Fruit fly (Drosophila melanogaster) whole organism, prepupa: Measurements from ENCODE around the gene slpr.

Experiments
- Blimp-1 ChIP-seq: fragments of 200-800 bp; sonication (Bioruptor generic); optimal IDR thresholded peaks from 3 replicates; lab custom pipeline; 2017; ENCODE audit warnings: missing biosample characterization, missing genetic modification characterization, mild to moderate bottlenecking, moderate library complexity, missing genetic modification reagents
- CG10669 ChIP-seq: fragments of 200-800 bp; sonication (Bioruptor generic); optimal IDR thresholded peaks from 3 replicates; lab custom pipeline; 2018; ENCODE audit warnings: missing biosample characterization, mild to moderate bottlenecking, missing genetic modification characterization, moderate library complexity
- CG11294 ChIP-seq: fragments of 200-800 bp; sonication (Bioruptor generic); IDR thresholded peaks from 2 replicates; pipeline ENCODE4 v1.3.6; 2022; ENCODE audit warnings: missing biosample characterization, missing genetic modification characterization
- CG11762 ChIP-seq: fragments of 200-800 bp; sonication (Bioruptor generic); optimal IDR thresholded peaks from 3 replicates; lab custom pipeline; 2016; ENCODE audit warnings: missing biosample characterization, missing genetic modification characterization; ENCODE audit not compliant: insufficient read depth
- CG11902 ChIP-seq: fragments of 200-800 bp; sonication (Bioruptor generic); optimal IDR thresholded peaks from 3 replicates; lab custom pipeline; 2016; ENCODE audit warnings: missing biosample characterization, missing genetic modification characterization
- CG15336 ChIP-seq: fragments of 200-800 bp; sonication (Bioruptor generic); IDR thresholded peaks from 2 replicates; pipeline ENCODE4 v1.3.6; 2022; ENCODE audit warnings: missing biosample characterization, missing genetic modification characterization
- CG3032 ChIP-seq: fragments of 200-800 bp; optimal IDR thresholded peaks from 2 replicates; lab custom pipeline; 2019; ENCODE audit warnings: missing biosample characterization, mild to moderate bottlenecking, missing genetic modification characterization, moderate library complexity
- CG31627 ChIP-seq: fragments of 200-800 bp; sonication (Bioruptor generic); optimal IDR thresholded peaks from 3 replicates; lab custom pipeline; 2016; ENCODE audit warnings: missing biosample characterization, missing genetic modification characterization
- CG34406 ChIP-seq: fragments of 200-800 bp; sonication (Bioruptor generic); optimal IDR thresholded peaks from 3 replicates; lab custom pipeline; 2016; ENCODE audit warnings: missing biosample characterization, missing genetic modification characterization
- CG3919 ChIP-seq: fragments of 200-800 bp; sonication (Bioruptor generic); optimal IDR thresholded peaks from 3 replicates; lab custom pipeline; 2016; ENCODE audit warnings: missing biosample characterization, missing genetic modification characterization
- CG4318 ChIP-seq: fragments of 200-800 bp; sonication (Bioruptor generic); optimal IDR thresholded peaks from 3 replicates; lab custom pipeline; 2017; ENCODE audit warnings: missing biosample characterization, mild to moderate bottlenecking, missing genetic modification characterization
- CG6163 ChIP-seq: fragments of 200-800 bp; sonication (Bioruptor generic); IDR thresholded peaks from 3 replicates; pipeline ENCODE4 v1.3.6; 2022; ENCODE audit warnings: missing biosample characterization, missing genetic modification characterization
- CG6276 ChIP-seq: fragments of 200-800 bp; sonication (Bioruptor generic); optimal IDR thresholded peaks from 2 replicates; lab custom pipeline; 2017; ENCODE audit warnings: missing biosample characterization, mild to moderate bottlenecking, missing genetic modification characterization
- CG6792 ChIP-seq: fragments of 200-800 bp; sonication (Bioruptor generic); optimal IDR thresholded peaks from 3 replicates; lab custom pipeline; 2016; ENCODE audit warnings: missing biosample characterization, missing genetic modification characterization
- CG6854 ChIP-seq: fragments of 200-800 bp; sonication (Bioruptor generic); optimal IDR thresholded peaks from 2 replicates; lab custom pipeline; 2017; ENCODE audit warnings: missing biosample characterization, mild to moderate bottlenecking, missing genetic modification characterization
- CG7368 ChIP-seq: fragments of 200-800 bp; sonication (Bioruptor generic); optimal IDR thresholded peaks from 3 replicates; lab custom pipeline; 2016; ENCODE audit warnings: missing biosample characterization, missing genetic modification characterization
- CG8632 ChIP-seq: fragments of 200-800 bp; sonication (Bioruptor generic); optimal IDR thresholded peaks from 3 replicates; lab custom pipeline; 2016; ENCODE audit warnings: missing biosample characterization, missing genetic modification characterization
- Eip75B ChIP-seq: fragments of 200-800 bp; sonication (Bioruptor generic); optimal IDR thresholded peaks from 3 replicates; lab custom pipeline; 2016; ENCODE audit warnings: missing biosample characterization, missing genetic modification characterization
- Eip78C ChIP-seq: fragments of 200-800 bp; sonication (Bioruptor generic); peaks from one replicate; lab custom pipeline; 2016; ENCODE audit warnings: missing biosample characterization, missing genetic modification characterization
- Ets21C ChIP-seq: fragments of 200-800 bp; sonication (Bioruptor generic); optimal IDR thresholded peaks from 3 replicates; lab custom pipeline; 2016; ENCODE audit warnings: missing biosample characterization, missing genetic modification characterization
- Ets96B ChIP-seq: fragments of 200-800 bp; optimal IDR thresholded peaks from 2 replicates; lab custom pipeline; 2019; ENCODE audit warnings: missing biosample characterization, mild to moderate bottlenecking, missing genetic modification characterization, moderate library complexity
- Gug ChIP-seq: fragments of 200-800 bp; sonication (Bioruptor generic); IDR thresholded peaks from 2 replicates; pipeline ENCODE4 v1.3.6; 2022; ENCODE audit warnings: missing biosample characterization, missing genetic modification characterization
- Hr39 ChIP-seq: fragments of 200-800 bp; sonication (Bioruptor generic); optimal IDR thresholded peaks from 2 replicates; lab custom pipeline; 2016; ENCODE audit warnings: missing biosample characterization, missing genetic modification characterization
- Hr4 ChIP-seq: fragments of 200-800 bp; sonication (Bioruptor generic); optimal IDR thresholded peaks from 3 replicates; lab custom pipeline; 2016; ENCODE audit warnings: missing biosample characterization, missing genetic modification characterization
- Met ChIP-seq: fragments of 200-800 bp; sonication (Bioruptor generic); optimal IDR thresholded peaks from 3 replicates; lab custom pipeline; 2016; ENCODE audit warnings: missing biosample characterization, missing genetic modification characterization
- Smox ChIP-seq: fragments of 200-800 bp; sonication (Bioruptor generic); optimal IDR thresholded peaks from 3 replicates; lab custom pipeline; 2016; ENCODE audit warnings: missing biosample characterization, missing genetic modification characterization
- Sox102F ChIP-seq: fragments of 200-800 bp; sonication (Bioruptor generic); optimal IDR thresholded peaks from 2 replicates; lab custom pipeline; 2016; ENCODE audit warnings: missing biosample characterization, mild to moderate bottlenecking, missing genetic modification characterization
- Sox15 ChIP-seq: fragments of 200-800 bp; sonication (Bioruptor generic); optimal IDR thresholded peaks from 3 replicates; lab custom pipeline; 2016; ENCODE audit warnings: missing biosample characterization, missing genetic modification characterization
- achi ChIP-seq: fragments of 200-800 bp; sonication (Bioruptor generic); optimal IDR thresholded peaks from 3 replicates; lab custom pipeline; 2016; ENCODE audit warnings: missing biosample characterization, missing genetic modification characterization
- acj6 ChIP-seq: fragments of 200-800 bp; sonication (Bioruptor generic); optimal IDR thresholded peaks from 3 replicates; lab custom pipeline; 2016; ENCODE audit warnings: missing biosample characterization, missing genetic modification characterization
- cyc ChIP-seq: fragments of 200-800 bp; sonication (Bioruptor generic); optimal IDR thresholded peaks from 3 replicates; lab custom pipeline; 2016; ENCODE audit warnings: missing biosample characterization, missing genetic modification characterization
- dsx ChIP-seq: fragments of 200-800 bp; optimal IDR thresholded peaks from 3 replicates; lab custom pipeline; 2019; ENCODE audit warnings: missing biosample characterization, mild to moderate bottlenecking, missing genetic modification characterization, moderate library complexity; ENCODE audit not compliant: poor library complexity, severe bottlenecking
- eg ChIP-seq: fragments of 200-800 bp; sonication (Bioruptor generic); IDR thresholded peaks from 3 replicates; pipeline ENCODE4 v1.3.6; 2022; ENCODE audit warnings: missing biosample characterization, missing genetic modification characterization
- esn ChIP-seq: fragments of 200-800 bp; sonication (Bioruptor generic); optimal IDR thresholded peaks from 2 replicates; lab custom pipeline; 2016; ENCODE audit warnings: missing biosample characterization, mild to moderate bottlenecking, missing genetic modification characterization, moderate library complexity
- fd59A ChIP-seq: fragments of 200-800 bp; sonication (Bioruptor generic); optimal IDR thresholded peaks from 2 replicates; lab custom pipeline; 2017; ENCODE audit warnings: missing biosample characterization, mild to moderate bottlenecking, missing genetic modification characterization, missing genetic modification reagents
- fd85E ChIP-seq: fragments of 200-800 bp; sonication (Bioruptor generic); optimal IDR thresholded peaks from 3 replicates; lab custom pipeline; 2016; ENCODE audit warnings: missing biosample characterization, missing genetic modification characterization
- fkh ChIP-seq: fragments of 200-800 bp; sonication (Bioruptor generic); optimal IDR thresholded peaks from 3 replicates; lab custom pipeline; 2017; ENCODE audit warnings: missing biosample characterization, mild to moderate bottlenecking, missing genetic modification characterization, moderate library complexity
- lz ChIP-seq: fragments of 200-800 bp; sonication (Bioruptor generic); optimal IDR thresholded peaks from 3 replicates; lab custom pipeline; 2016; ENCODE audit warnings: missing biosample characterization, missing genetic modification characterization
- net ChIP-seq: fragments of 200-800 bp; sonication (Bioruptor generic); optimal IDR thresholded peaks from 3 replicates; lab custom pipeline; 2016; ENCODE audit warnings: missing biosample characterization, missing genetic modification characterization
- pdm3 ChIP-seq: fragments of 200-800 bp; sonication (Bioruptor generic); optimal IDR thresholded peaks from 3 replicates; lab custom pipeline; 2016; ENCODE audit warnings: missing biosample characterization, missing genetic modification characterization
- salr ChIP-seq, 2 experiments: fragments of 200-800 bp; sonication (Bioruptor generic); optimal IDR thresholded peaks; 3 replicates each; lab custom pipeline; 2016 to 2018; ENCODE audit warnings: missing biosample characterization in 2 of 2, missing genetic modification characterization in 2 of 2, mild to moderate bottlenecking in 1 of 2
- spab ChIP-seq: fragments of 200-800 bp; sonication (Bioruptor generic); optimal IDR thresholded peaks from 2 replicates; lab custom pipeline; 2017; ENCODE audit warnings: missing biosample characterization, mild to moderate bottlenecking, missing genetic modification characterization, missing genetic modification reagents
- ss ChIP-seq, 2 experiments: fragments of 200-800 bp; sonication (Bioruptor generic); optimal IDR thresholded peaks; 2 replicates in 1 of 2; 3 replicates in 1 of 2; lab custom pipeline; 2017 to 2018; ENCODE audit warnings: mild to moderate bottlenecking in 2 of 2, missing biosample characterization in 2 of 2, missing genetic modification characterization in 2 of 2, moderate library complexity in 1 of 2
- svp ChIP-seq: fragments of 200-800 bp; sonication (Bioruptor generic); peaks from one replicate; lab custom pipeline; 2016; ENCODE audit warnings: missing biosample characterization, missing genetic modification characterization
- topi ChIP-seq: fragments of 200-800 bp; sonication (Bioruptor generic); optimal IDR thresholded peaks from 3 replicates; lab custom pipeline; 2016; ENCODE audit warnings: missing biosample characterization, missing genetic modification characterization
- vri ChIP-seq: fragments of 200-800 bp; sonication (Bioruptor generic); optimal IDR thresholded peaks from 3 replicates; lab custom pipeline; 2016; ENCODE audit warnings: missing biosample characterization, mild to moderate bottlenecking, missing genetic modification characterization

Gene slpr

DNA sequence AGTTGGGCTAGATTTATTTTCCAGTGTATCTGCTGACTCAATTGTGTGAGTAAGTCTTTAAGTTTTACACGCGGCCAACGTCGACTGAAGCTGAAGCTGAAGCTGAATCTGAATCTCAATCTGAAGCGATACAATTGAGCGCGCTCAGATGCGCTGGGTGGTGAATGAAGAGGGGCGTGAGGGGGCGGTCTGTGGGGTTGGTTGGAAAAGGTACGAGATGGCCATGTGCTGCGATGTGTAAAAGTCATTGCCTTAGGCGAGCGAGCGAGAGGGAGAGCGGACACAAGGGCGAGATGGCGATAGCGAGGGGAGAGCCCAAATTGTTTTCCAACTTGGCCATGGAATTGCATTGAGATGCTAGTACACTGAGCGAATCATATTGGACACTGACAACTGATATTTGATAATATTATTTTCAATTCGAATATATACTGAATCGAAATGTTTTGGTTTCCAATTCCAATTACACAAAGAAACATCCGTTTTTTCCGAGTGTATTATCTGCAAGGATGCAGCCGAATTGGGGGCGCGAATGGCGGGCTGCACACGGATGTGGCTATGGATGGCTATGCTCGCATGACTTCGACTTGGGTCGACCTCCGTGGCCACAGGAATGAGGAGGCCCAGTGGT is 19.7 kb upstream of the slpr start (continued):
- peak; percentile 55 for TF ChIP-seq dsx (GFP tag; lab: Kevin White, UChicago)
- peak; percentile 62 for TF ChIP-seq esn (GFP tag; lab: Kevin White, UChicago)
- TF ChIP-seq Blimp-1 (GFP tag; lab: Kevin White, UChicago), result peak; percentile 26
- TF ChIP-seq CG3032 (tag; lab: Kevin White, UChicago), result peak; percentile 61
- peak; percentile 66 for TF ChIP-seq CG31627
- TF ChIP-seq Eip75B (GFP tag; lab: Kevin White, UChicago), result peak; percentile 79
- TF ChIP-seq topi (GFP tag; lab: Kevin White, UChicago), result peak; percentile 78
- peak; percentile 38 for TF ChIP-seq CG6276 (GFP tag; lab: Kevin White, UChicago)
- TF ChIP-seq CG11762, result peak; percentile 65
- TF ChIP-seq CG8632 (GFP tag; lab: Kevin White, UChicago), result peak; percentile 53
- TF ChIP-seq fd85E, result no peak
- peak; percentile 54; the same call in 1 of the 2 replicates for TF ChIP-seq CG11294
- peak; percentile 82 for TF ChIP-seq CG3919 (GFP tag; lab: Kevin White, UChicago)
- TF ChIP-seq Ets96B, result peak; percentile 52
- TF ChIP-seq Met (GFP tag; lab: Kevin White, UChicago), result peak; percentile 80
- peak; percentile 69 for TF ChIP-seq Gug (GFP tag; lab: Robert Waterston, UW)
- peak; percentile 57 for TF ChIP-seq Sox15 (GFP tag; lab: Kevin White, UChicago)
- TF ChIP-seq spab (GFP tag; lab: Kevin White, UChicago), result peak; percentile 34
- TF ChIP-seq Eip78C (GFP tag; lab: Kevin White, UChicago), result peak; percentile 93
- peak; percentile 70 for TF ChIP-seq achi (GFP tag; lab: Kevin White, UChicago)
- peak; percentile 26 to 39 for TF ChIP-seq salr (GFP tag; optimal IDR thresholded peaks at IDR 0.05; lab: Kevin White, UChicago)
- TF ChIP-seq CG11902 (GFP tag; lab: Kevin White, UChicago), result peak; percentile 60
- peak; percentile 67 for TF ChIP-seq Smox (GFP tag; lab: Kevin White, UChicago)
- TF ChIP-seq CG6854 (GFP tag; lab: Kevin White, UChicago), result peak; percentile 56
- TF ChIP-seq fd59A, result peak; percentile 31
- TF ChIP-seq pdm3 (GFP tag; lab: Kevin White, UChicago), result peak; percentile 70
- TF ChIP-seq acj6 (GFP tag; lab: Kevin White, UChicago), result peak; percentile 70
- peak; percentile 73 for TF ChIP-seq cyc (GFP tag; lab: Kevin White, UChicago)
- TF ChIP-seq CG7368 (GFP tag; lab: Kevin White, UChicago), result peak; percentile 61

DNA sequence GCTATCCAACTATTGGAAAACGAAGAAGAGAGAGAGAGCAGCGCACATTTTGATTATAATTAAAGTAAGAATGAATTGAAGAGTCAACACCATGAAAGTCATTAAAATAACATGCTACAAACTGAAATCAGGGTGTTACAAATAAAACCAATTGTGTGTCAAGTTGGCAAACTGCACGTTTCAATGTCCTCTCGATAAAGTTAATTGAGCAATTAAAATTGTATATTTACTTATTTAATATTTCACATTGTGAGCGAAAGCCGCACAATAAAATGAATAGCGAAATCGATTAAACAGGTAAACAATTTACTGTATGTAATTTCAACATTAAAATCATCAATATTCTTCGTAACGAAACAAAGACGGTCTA is 19.2 kb upstream of the slpr start:
- TF ChIP-seq CG7368 (GFP tag; lab: Kevin White, UChicago) (no peak), CG31627 (peak; percentile 35), vri (GFP tag; lab: Kevin White, UChicago) (no peak), fkh (GFP tag; lab: Kevin White, UChicago) (no peak), CG3919 (GFP tag; lab: Kevin White, UChicago) (peak; percentile 9), lz (GFP tag; lab: Kevin White, UChicago) (peak; percentile 60), CG6792 (GFP tag; lab: Kevin White, UChicago) (no peak), fd85E (no peak), Gug (GFP tag; lab: Robert Waterston, UW) (no peak), CG34406 (peak; percentile 35), Eip78C (GFP tag; lab: Kevin White, UChicago) (peak; percentile 82), achi (GFP tag; lab: Kevin White, UChicago) (peak; percentile 23), CG6163 (GFP tag; lab: Robert Waterston, UW) (no peak), esn (GFP tag; lab: Kevin White, UChicago) (peak; percentile 69), svp (GFP tag; lab: Kevin White, UChicago) (peak; percentile 62), CG10669 (GFP tag; lab: Kevin White, UChicago) (peak; percentile 5), Smox (GFP tag; lab: Kevin White, UChicago) (peak; percentile 38), cyc (GFP tag; lab: Kevin White, UChicago) (peak; percentile 32), spab (GFP tag; lab: Kevin White, UChicago) (peak; percentile 30), CG11902 (GFP tag; lab: Kevin White, UChicago) (peak; percentile 7), acj6 (GFP tag; lab: Kevin White, UChicago) (peak; percentile 16), Hr39 (GFP tag; lab: Kevin White, UChicago) (peak; percentile 14), Met (GFP tag; lab: Kevin White, UChicago) (peak; percentile 53), Ets96B (no peak), CG4318 (GFP tag; lab: Kevin White, UChicago) (peak; percentile 33), ss (GFP tag; optimal IDR thresholded peaks at IDR 0.05; lab: Kevin White, UChicago) (peak in 1 of 2 experiments; percentile 21), Sox102F (GFP tag; lab: Kevin White, UChicago) (peak; percentile 20), Sox15 (GFP tag; lab: Kevin White, UChicago) (peak; percentile 9), topi (GFP tag; lab: Kevin White, UChicago) (peak; percentile 57), net (GFP tag; lab: Kevin White, UChicago) (peak; percentile 30), CG15336 (GFP tag; lab: Robert Waterston, UW) (no peak), Hr4 (GFP tag; lab: Kevin White, UChicago) (peak; percentile 10), Ets21C (GFP tag; lab: Kevin White, UChicago) (peak; percentile 8), eg (GFP tag; lab: Robert Waterston, UW) (0 out of 3 replicates have a peak, but pooled peaks have one; percentile 3), pdm3 (GFP tag; lab: Kevin White, UChicago) (peak; percentile 35), CG11294 (no peak)
